Fruit fly (Drosophila melanogaster): Measurements from ENCODE around the gene IntS11.

Gene IntS11

DNA sequence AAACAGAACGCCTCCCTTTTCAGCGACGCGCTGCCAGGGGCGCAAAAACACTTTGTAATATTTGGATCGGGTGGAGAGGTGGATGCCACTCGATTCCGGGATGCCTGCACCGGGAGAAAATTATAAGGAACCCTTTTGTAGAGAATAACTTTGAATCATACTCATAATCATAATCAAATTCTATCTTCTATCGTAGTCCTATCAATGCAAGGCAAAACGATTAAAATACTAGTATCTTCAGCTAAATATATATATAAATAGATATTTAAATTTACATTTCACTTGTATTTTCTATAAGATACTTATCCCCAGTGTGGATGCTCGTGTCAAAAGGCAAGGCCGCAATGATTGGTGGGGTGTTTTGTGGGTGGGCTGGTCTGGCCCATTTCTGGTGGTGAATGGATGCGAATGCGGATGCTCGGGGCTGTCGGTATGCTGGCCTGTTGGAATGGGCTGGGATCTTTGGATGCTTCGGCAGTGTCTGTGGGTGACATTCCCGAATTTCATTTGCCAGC lies 39.3 kb upstream of the IntS11 start (continued):
- TF ChIP-seq ATbp (GFP tag; optimal IDR thresholded peaks at IDR 0.05) (peak; percentile 16), Hr3 (GFP tag; optimal IDR thresholded peaks at IDR 0.05) (no peak), vfl (GFP tag; optimal IDR thresholded peaks at IDR 0.05) (no peak), corto (GFP tag; optimal IDR thresholded peaks at IDR 0.05) (no peak), dmrt99B (tag; optimal IDR thresholded peaks at IDR 0.05) (peak; percentile 65), gem (tag; optimal IDR thresholded peaks at IDR 0.05) (peak; percentile 52), CG18599 (GFP tag; optimal IDR thresholded peaks at IDR 0.05) (peak; percentile 31), CG11504 (tag; optimal IDR thresholded peaks at IDR 0.05) (peak; percentile 36), CG4820 (GFP tag; optimal IDR thresholded peaks at IDR 0.05) (no peak), az2 (GFP tag; optimal IDR thresholded peaks at IDR 0.05) (peak; percentile 15), CG17328 (GFP tag; IDR thresholded peaks at IDR 0.05) (0 out of 2 replicates have a peak, but pooled peaks have one; percentile 7), CG12391 (tag; optimal IDR thresholded peaks at IDR 0.05) (peak; percentile 18), bsh (GFP tag; optimal IDR thresholded peaks at IDR 0.05) (peak in 1 of 2 experiments; percentile 51), CG7556 (GFP tag; optimal IDR thresholded peaks at IDR 0.05) (peak; percentile 31), mld (GFP tag; IDR thresholded peaks at IDR 0.05; ENCODE audit: partially characterized antibody) (no peak)

DNA sequence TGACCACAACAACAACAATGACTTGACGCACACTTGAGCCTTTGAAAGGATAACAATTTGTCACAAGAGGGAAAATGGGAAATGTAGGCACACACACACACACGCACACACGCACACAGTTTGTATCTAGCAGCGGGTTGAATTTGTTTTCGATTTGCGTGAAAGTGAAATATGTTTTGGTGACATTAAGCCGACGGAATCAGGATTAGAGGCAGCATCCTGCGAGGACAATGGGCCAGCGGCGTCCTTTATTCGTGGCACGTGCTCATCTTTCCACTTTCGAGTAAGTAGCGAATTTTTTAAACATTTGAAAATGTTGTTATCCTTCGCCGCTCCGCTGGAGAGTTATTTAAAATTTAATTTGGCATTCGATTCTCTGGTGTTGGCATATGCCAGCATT lies 37.9 kb upstream of the IntS11 start:
- TF ChIP-seq Sry-β (GFP tag; optimal IDR thresholded peaks at IDR 0.05) = no peak
- TF ChIP-seq Atf3 (GFP tag; optimal IDR thresholded peaks at IDR 0.05) = no peak
- peak; percentile 70 for TF ChIP-seq oc (tag; optimal IDR thresholded peaks at IDR 0.05)
- TF ChIP-seq Hey (tag; optimal IDR thresholded peaks at IDR 0.05) = peak; percentile 72
- peak; percentile 55; the same call in 1 of the 2 replicates for TF ChIP-seq CG4360 (GFP tag; IDR thresholded peaks at IDR 0.05)

DNA sequence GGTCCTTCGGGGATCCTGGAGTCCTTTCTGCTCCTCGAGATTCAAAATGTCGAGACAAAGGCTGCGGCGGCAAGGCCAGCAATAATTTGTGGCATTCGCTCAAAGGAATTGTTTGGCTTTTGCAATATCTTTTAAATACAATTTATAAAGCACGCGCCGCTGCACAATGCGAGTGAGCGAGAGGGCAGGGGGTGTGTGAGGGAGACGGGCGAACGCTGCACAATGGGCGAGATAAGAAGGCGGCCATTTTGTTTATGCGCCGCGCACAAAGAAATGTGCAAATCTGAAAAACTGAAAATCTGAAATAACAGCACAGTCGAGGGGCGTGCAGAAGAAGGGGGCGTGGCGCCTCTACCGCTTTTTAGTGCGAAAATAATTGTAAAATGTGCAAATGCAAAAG lies 36.8 kb upstream of the IntS11 start:
- TF ChIP-seq gsb-n (tag; optimal IDR thresholded peaks at IDR 0.05) (no peak), sens (GFP tag) (peak; percentile 44), CG1832 (GFP tag; optimal IDR thresholded peaks at IDR 0.05) (peak; percentile 50), HLH3B (GFP tag; IDR thresholded peaks at IDR 0.05) (no peak), ewg (GFP tag; optimal IDR thresholded peaks at IDR 0.05) (peak; percentile 27), Nf-YB (GFP tag; optimal IDR thresholded peaks at IDR 0.05) (peak; percentile 9), Kr (GFP tag; optimal IDR thresholded peaks at IDR 0.05) (no peak), Nf-YC (tag; optimal IDR thresholded peaks at IDR 0.05) (peak; percentile 41), CG3281 (GFP tag; optimal IDR thresholded peaks at IDR 0.05) (no peak), phol (tag; optimal IDR thresholded peaks at IDR 0.05) (peak; percentile 7)

DNA sequence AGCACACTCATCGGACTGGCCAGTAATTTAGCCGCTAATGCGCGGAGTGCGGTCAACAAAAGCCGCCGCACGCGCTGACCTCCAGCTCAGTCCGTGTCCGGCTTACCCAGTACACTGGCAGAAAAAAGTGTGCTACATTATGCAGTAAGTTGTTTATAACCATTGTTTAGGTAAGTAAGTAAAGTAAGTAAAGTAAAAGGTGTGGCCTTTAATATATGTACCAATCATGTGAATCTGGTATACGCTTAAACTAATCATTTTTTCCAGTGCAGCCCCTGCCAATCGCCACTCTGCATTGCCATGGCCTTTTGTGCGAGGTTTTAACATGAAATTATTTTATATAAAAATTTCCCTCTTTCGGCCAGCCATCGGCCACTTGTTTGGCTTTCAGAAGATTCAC lies 33.7 kb upstream of the IntS11 start:
- no peak for TF ChIP-seq tio (GFP tag; optimal IDR thresholded peaks at IDR 0.05)
- no peak for TF ChIP-seq CG5180 (GFP tag; optimal IDR thresholded peaks at IDR 0.05)
- peak; percentile 33; the same call in 1 of the 2 replicates for TF ChIP-seq lmd (GFP tag; IDR thresholded peaks at IDR 0.05)
- TF ChIP-seq CG31388 (GFP tag; optimal IDR thresholded peaks at IDR 0.05) = no peak
- TF ChIP-seq tgo (GFP tag; IDR thresholded peaks at IDR 0.05) = no peak
- TF ChIP-seq NfI (GFP tag; optimal IDR thresholded peaks at IDR 0.05) = no peak
- TF ChIP-seq Ada2b (GFP tag; IDR thresholded peaks at IDR 0.05) = 0 out of 2 replicates have a peak, but pooled peaks have one; percentile 15
- TF ChIP-seq CG17328 (GFP tag; IDR thresholded peaks at IDR 0.05) = peak; percentile 59
- no peak for TF ChIP-seq CG32772 (GFP tag; IDR thresholded peaks at IDR 0.05)
- TF ChIP-seq H2.0 (GFP tag; IDR thresholded peaks at IDR 0.05) = 0 out of 2 replicates have a peak, but pooled peaks have one; percentile 13
- no peak for TF ChIP-seq CG3281 (GFP tag; optimal IDR thresholded peaks at IDR 0.05)
- TF ChIP-seq CG7556 (GFP tag; optimal IDR thresholded peaks at IDR 0.05) = no peak
- TF ChIP-seq dmrt99B (tag; optimal IDR thresholded peaks at IDR 0.05) = peak; percentile 49
- TF ChIP-seq CG6654 (GFP tag; optimal IDR thresholded peaks at IDR 0.05) = no peak
- no peak for TF ChIP-seq vfl (GFP tag; optimal IDR thresholded peaks at IDR 0.05)
- no peak for TF ChIP-seq CG9609 (GFP tag; optimal IDR thresholded peaks at IDR 0.05)
- no peak for TF ChIP-seq pb (GFP tag; optimal IDR thresholded peaks at IDR 0.05)
- TF ChIP-seq MTF-1 (GFP tag; optimal IDR thresholded peaks at IDR 0.05; ENCODE audit: borderline replicate concordance) = no peak
- TF ChIP-seq CG14667 (GFP tag; IDR thresholded peaks at IDR 0.05) = no peak
- no peak for TF ChIP-seq ap (GFP tag; IDR thresholded peaks at IDR 0.05)
- TF ChIP-seq CG7839 (tag; optimal IDR thresholded peaks at IDR 0.05) = peak; percentile 16

Data from whole organism, embryonic.